Worm (Caenorhabditis elegans) whole organism, L4 larva: ENCODE results near the gene ZC190.5.
A peak's percentile ranks its signal among the peaks of the same experiment; 100 is the strongest.

Experiments used
- D1046.2 ChIP-seq: fragments of 200-800 bp; sonication (Bioruptor generic); IDR thresholded peaks from 2 replicates; pipeline ENCODE4 v1.3.6; 2022; ENCODE audit warnings: missing genetic modification characterization, missing compliant biosample characterization
- F49E8.2 ChIP-seq: sonication (generic microtip); optimal IDR thresholded peaks from 2 replicates; lab custom pipeline; 2016; ENCODE audit warnings: missing compliant biosample characterization, mild to moderate bottlenecking, missing genetic modification characterization, borderline replicate concordance
- Y105C5A.15 ChIP-seq: fragments of 200-800 bp; sonication (Bioruptor generic); IDR thresholded peaks from 2 replicates; pipeline ENCODE4 v1.3.6; 2022; ENCODE audit warnings: missing genetic modification characterization, missing compliant biosample characterization
- Y5F2A.4 ChIP-seq: fragments of 200-800 bp; sonication (Bioruptor generic); optimal IDR thresholded peaks from 2 replicates; lab custom pipeline; 2018; ENCODE audit warnings: mild to moderate bottlenecking, missing genetic modification characterization, missing compliant biosample characterization
- aha-1 ChIP-seq: fragments of 150-350 bp; peaks from one replicate; lab custom pipeline; 2014; ENCODE audit warnings: missing biosample characterization, missing genetic modification characterization
- ceh-32 ChIP-seq: sonication (generic microtip); optimal IDR thresholded peaks from 2 replicates; lab custom pipeline; 2016; ENCODE audit warnings: mild to moderate bottlenecking, missing genetic modification characterization, missing compliant biosample characterization; ENCODE audit not compliant: poor library complexity
- ctbp-1 ChIP-seq: fragments of 200-800 bp; sonication (Bioruptor generic); IDR thresholded peaks from 2 replicates; pipeline ENCODE4 v1.3.6; 2022; ENCODE audit warnings: missing genetic modification reagents, missing genetic modification characterization, missing compliant biosample characterization
- daf-16 ChIP-seq, 3 experiments: sonication (generic microtip); optimal IDR thresholded peaks; 2 replicates each; lab custom pipeline; 2016 to 2017; ENCODE audit warnings: missing genetic modification characterization in 3 of 3, missing genetic modification reagents in 3 of 3, mild to moderate bottlenecking in 2 of 3, missing compliant biosample characterization in 2 of 3, missing biosample characterization in 1 of 3, moderate library complexity in 1 of 3
- daf-19 ChIP-seq: fragments of 200-800 bp; sonication (Bioruptor generic); conservative IDR thresholded peaks from 2 replicates; pipeline ENCODE4 v1.3.6; 2022; ENCODE audit warnings: missing genetic modification characterization, missing compliant biosample characterization
- dmd-6 ChIP-seq: fragments of 200-800 bp; sonication (Bioruptor generic); IDR thresholded peaks from 2 replicates; pipeline ENCODE4 v1.3.6; 2022; ENCODE audit warnings: missing genetic modification reagents, missing genetic modification characterization, missing compliant biosample characterization
- dmd-8 ChIP-seq: fragments of 200-800 bp; sonication (Bioruptor generic); IDR thresholded peaks from 2 replicates; pipeline ENCODE4 v1.3.6; 2022; ENCODE audit warnings: missing genetic modification characterization, missing compliant biosample characterization
- dve-1 ChIP-seq: sonication (generic microtip); optimal IDR thresholded peaks from 2 replicates; lab custom pipeline; 2017; ENCODE audit warnings: antibody characterized with exemption, mild to moderate bottlenecking, missing genetic modification characterization, missing compliant biosample characterization; ENCODE audit not compliant: insufficient read depth
- egl-27 ChIP-seq: sonication (generic microtip); optimal IDR thresholded peaks from 3 replicates; lab custom pipeline; 2017; ENCODE audit warnings: missing biosample characterization, missing genetic modification reagents, missing genetic modification characterization
- fkh-10 ChIP-seq: fragments of 150-350 bp; optimal IDR thresholded peaks from 2 replicates; lab custom pipeline; 2014; ENCODE audit warnings: missing biosample characterization, missing genetic modification reagents, missing genetic modification characterization
- hmg-1.1 ChIP-seq: fragments of 200-800 bp; sonication (Bioruptor generic); IDR thresholded peaks from 2 replicates; pipeline ENCODE4 v1.3.6; 2022; ENCODE audit warnings: missing genetic modification reagents, missing genetic modification characterization, missing compliant biosample characterization
- lir-3 ChIP-seq: sonication (generic microtip); optimal IDR thresholded peaks from 2 replicates; lab custom pipeline; 2016; ENCODE audit warnings: mild to moderate bottlenecking, missing genetic modification characterization, missing compliant biosample characterization
- mdl-1 ChIP-seq, 2 experiments: fragments of 150-350 bp in 1 of 2; sonication (generic microtip) in 1 of 2; optimal IDR thresholded peaks; 2 replicates each; lab custom pipeline; 2014 to 2017; ENCODE audit warnings: missing biosample characterization in 2 of 2, missing genetic modification characterization in 2 of 2
- nhr-10 ChIP-seq: fragments of 150-350 bp; optimal IDR thresholded peaks from 2 replicates; lab custom pipeline; 2014; ENCODE audit warnings: missing biosample characterization, missing genetic modification characterization
- nhr-28 ChIP-seq: fragments of 150-350 bp; optimal IDR thresholded peaks from 2 replicates; lab custom pipeline; 2014; ENCODE audit warnings: missing biosample characterization, missing genetic modification characterization
- nhr-6 ChIP-seq: fragments of 150-350 bp; optimal IDR thresholded peaks from 2 replicates; lab custom pipeline; 2014; ENCODE audit warnings: missing biosample characterization, missing genetic modification characterization
- nhr-76 ChIP-seq: fragments of 150-350 bp; optimal IDR thresholded peaks from 2 replicates; lab custom pipeline; 2014; ENCODE audit warnings: missing biosample characterization, missing genetic modification characterization
- pqm-1 ChIP-seq: sonication (generic microtip); optimal IDR thresholded peaks from 2 replicates; lab custom pipeline; 2017; ENCODE audit warnings: missing biosample characterization, missing genetic modification characterization
- set-16 ChIP-seq: fragments of 200-800 bp; sonication (Bioruptor generic); IDR thresholded peaks from 2 replicates; pipeline ENCODE4 v1.3.6; 2022; ENCODE audit warnings: missing genetic modification reagents, missing genetic modification characterization, missing compliant biosample characterization
- unc-130 ChIP-seq: sonication (generic microtip); optimal IDR thresholded peaks from 2 replicates; lab custom pipeline; 2016; ENCODE audit warnings: missing genetic modification reagents, missing genetic modification characterization, missing compliant biosample characterization
- unc-62 ChIP-seq, 3 experiments: fragments of 150-350 bp in 1 of 3; sonication (generic microtip); optimal IDR thresholded peaks in 2 of 3; peaks in 1 of 3; 1 replicate in 1 of 3; 2 replicates in 2 of 3; lab custom pipeline; 2014 to 2017; ENCODE audit warnings: missing biosample characterization in 3 of 3, missing genetic modification characterization in 3 of 3, missing genetic modification reagents in 3 of 3, missing genotype in 1 of 3
- zfp-3 ChIP-seq: fragments of 200-800 bp; sonication (Bioruptor generic); conservative IDR thresholded peaks from 2 replicates; pipeline ENCODE4 v1.3.6; 2022; ENCODE audit warnings: missing genetic modification reagents, missing genetic modification characterization, missing compliant biosample characterization
- ztf-11 ChIP-seq: fragments of 150-350 bp; optimal IDR thresholded peaks from 2 replicates; lab custom pipeline; 2014; ENCODE audit warnings: missing biosample characterization, missing genetic modification characterization

Gene ZC190.5

DNA sequence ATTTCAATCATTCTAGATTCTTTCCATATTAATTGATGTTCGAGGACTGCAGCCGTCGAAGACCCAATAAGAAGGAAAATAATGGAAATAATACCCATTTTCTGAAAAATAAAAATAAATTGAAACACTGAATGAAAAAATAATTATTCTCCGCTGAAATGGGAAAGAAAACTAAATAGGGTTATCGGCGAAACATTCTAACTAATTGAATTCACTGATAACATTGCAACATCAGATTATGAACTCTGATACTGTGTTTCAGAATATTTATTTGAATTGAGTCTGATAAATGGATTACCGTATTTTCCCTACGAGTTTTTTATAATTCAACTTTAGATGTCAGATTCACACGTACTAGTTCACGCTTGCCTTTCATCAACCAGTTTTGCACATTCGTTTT, 30.3 kb downstream of the ZC190.5 start, which contains the start of gene asp-13:
asp-13 (minus strand) TSS at position 101 of the 400 bp plus-strand sequence.
- TF ChIP-seq nhr-28 (tag; lab: Kevin White, UChicago) (peak; percentile 15), unc-62 (GFP tag; optimal IDR thresholded peaks at IDR 0.05 in 1 of 2; lab: Kevin White, UChicago) (peak in 1 of 2 experiments; percentile 30), unc-62 (tag; optimal IDR thresholded peaks at IDR 0.05; lab: Kevin White, UChicago) (no peak), pqm-1 (tag; lab: Kevin White, UChicago) (peak; percentile 37), Y5F2A.4 (GFP tag; lab: Kevin White, UChicago) (no peak), nhr-10 (tag; lab: Kevin White, UChicago) (no peak), nhr-76 (tag; lab: Kevin White, UChicago) (no peak), daf-16 (GFP tag; optimal IDR thresholded peaks at IDR 0.05; lab: Kevin White, UChicago) (no peak), daf-16 (tag; optimal IDR thresholded peaks at IDR 0.05; lab: Kevin White, UChicago) (peak; percentile 23), dve-1 (tag; lab: Kevin White, UChicago) (peak; percentile 3)

DNA sequence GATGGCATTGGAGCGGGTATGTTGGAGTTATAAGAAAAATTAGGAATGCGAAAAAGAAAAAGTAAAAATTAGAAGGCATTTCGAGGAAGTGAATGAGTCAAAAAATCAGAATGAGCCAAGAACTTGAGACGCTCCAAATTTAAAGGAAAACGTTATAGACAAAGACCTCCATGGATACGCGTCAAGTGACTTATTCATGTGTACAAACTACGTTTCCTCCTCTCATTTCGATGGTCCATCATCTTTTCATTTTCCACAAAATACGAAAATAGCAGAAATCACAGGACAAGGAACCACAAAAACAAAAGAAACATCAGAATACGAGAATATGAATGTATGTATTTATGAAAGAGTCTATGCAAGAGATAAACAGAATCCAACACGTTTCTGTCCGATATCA, 32.1 kb downstream of the ZC190.5 start, which contains the start of gene F28A12.3:
F28A12.3 (minus strand) TSS at position 101 of the 400 bp plus-strand sequence.
- no peak for TF ChIP-seq D1046.2
- peak; percentile 3 for TF ChIP-seq aha-1 (tag; lab: Kevin White, UChicago)

DNA sequence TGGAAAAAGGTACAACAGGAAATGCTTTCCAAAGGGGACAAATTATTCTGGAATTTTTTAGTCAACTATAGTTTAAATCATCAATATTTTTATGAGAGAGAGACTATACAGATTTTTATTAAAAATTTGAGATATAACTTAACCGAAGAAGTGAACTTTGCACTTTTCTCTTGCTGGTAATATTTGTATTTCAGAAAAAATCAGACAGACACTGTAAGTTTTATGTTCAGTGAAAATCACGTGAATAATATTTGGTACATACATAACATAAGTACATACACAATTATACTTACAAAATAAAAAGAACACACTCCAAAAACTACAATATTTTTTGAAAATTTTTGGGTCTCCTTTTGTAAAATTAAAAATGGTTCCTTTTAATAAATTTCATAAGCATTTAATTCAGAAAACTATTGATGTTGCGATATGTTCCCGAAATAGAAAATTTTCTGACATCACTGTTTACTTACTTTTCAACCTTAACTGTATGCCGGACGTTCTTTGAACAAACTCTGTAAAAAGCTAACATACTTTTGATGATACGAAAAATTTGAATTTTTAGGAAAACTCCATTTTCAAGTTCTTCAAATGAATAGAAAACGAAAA, 35.6 kb downstream of the ZC190.5 start, which contains the start of the genes F28A12.10 and acd-4:
F28A12.10 (minus strand) TSS at position 101 of the 606 bp plus-strand sequence.
acd-4 (plus strand) TSS at position 556 of the 606 bp plus-strand sequence.
- TF ChIP-seq daf-16 (GFP tag; optimal IDR thresholded peaks at IDR 0.05; lab: Kevin White, UChicago) (no peak), daf-16 (tag; optimal IDR thresholded peaks at IDR 0.05; lab: Kevin White, UChicago) (no peak), ceh-32 (no peak), ztf-11 (tag; lab: Kevin White, UChicago) (no peak), ctbp-1 (GFP tag; lab: Robert Waterston, UW) (no peak), daf-19 (GFP tag; lab: Robert Waterston, UW) (no peak), zfp-3 (no peak), F49E8.2 (tag; lab: Kevin White, UChicago) (no peak), dmd-6 (no peak), dmd-8 (GFP tag; lab: Robert Waterston, UW) (no peak), hmg-1.1 (GFP tag; lab: Robert Waterston, UW) (no peak), mdl-1 (tag; optimal IDR thresholded peaks at IDR 0.05; lab: Kevin White, UChicago) (no peak), lir-3 (tag; lab: Kevin White, UChicago) (no peak), set-16 (GFP tag; lab: Robert Waterston, UW) (no peak), fkh-10 (no peak), unc-130 (GFP tag; lab: Kevin White, UChicago) (no peak)
- TF ChIP-seq, all 104 proteins: peak for 0

DNA sequence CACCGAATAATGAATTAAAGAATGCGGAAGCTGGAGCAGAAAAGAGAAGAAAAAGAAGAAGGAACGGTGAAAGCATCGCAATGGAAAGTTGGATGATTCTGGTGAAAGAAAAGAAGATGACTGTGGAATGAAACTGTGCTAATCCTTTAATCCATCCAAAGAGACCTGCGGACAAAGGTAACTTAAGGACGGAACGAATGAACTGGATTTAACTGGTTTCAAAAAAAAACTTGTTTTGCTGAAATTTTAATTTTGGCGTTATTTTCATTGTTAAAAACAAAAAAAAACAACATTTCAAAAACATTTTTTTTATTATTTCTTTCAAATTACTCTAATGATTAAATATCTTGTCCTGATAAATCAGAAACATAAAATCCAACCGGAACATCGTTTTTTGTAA, 36.5 kb downstream of the ZC190.5 start, which contains the start of gene grl-12:
grl-12 (minus strand) TSS at position 101 of the 400 bp plus-strand sequence.
- TF ChIP-seq egl-27 (tag; lab: Kevin White, UChicago): no peak
- TF ChIP-seq dve-1 (tag; lab: Kevin White, UChicago): no peak
- TF ChIP-seq nhr-6 (tag; lab: Kevin White, UChicago): no peak

DNA sequence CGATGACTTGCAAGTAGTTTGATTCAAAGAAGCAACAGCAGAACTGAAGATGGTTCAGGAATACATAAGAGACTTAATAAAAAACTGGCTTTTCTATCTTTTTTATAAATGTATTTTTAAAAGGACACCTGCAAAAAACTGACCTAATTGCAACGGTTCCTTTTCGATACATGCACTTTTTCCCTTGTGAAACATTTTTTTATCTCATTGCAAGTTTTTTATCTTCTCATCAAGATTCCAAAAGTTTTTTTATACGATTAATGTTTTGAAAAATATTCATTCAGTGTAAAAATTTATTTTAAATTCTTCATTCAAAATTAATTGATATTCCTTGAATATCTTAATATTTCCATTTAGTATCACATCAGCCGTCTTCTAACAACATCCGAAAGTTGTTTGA, 37.8 kb downstream of the ZC190.5 start, which contains the start of gene oac-29:
oac-29 (minus strand) TSS at position 101 of the 400 bp plus-strand sequence.
- TF ChIP-seq nhr-10 (tag; lab: Kevin White, UChicago) (no peak), Y105C5A.15 (GFP tag; lab: Robert Waterston, UW) (no peak), aha-1 (tag; lab: Kevin White, UChicago) (peak; percentile 33)

DNA sequence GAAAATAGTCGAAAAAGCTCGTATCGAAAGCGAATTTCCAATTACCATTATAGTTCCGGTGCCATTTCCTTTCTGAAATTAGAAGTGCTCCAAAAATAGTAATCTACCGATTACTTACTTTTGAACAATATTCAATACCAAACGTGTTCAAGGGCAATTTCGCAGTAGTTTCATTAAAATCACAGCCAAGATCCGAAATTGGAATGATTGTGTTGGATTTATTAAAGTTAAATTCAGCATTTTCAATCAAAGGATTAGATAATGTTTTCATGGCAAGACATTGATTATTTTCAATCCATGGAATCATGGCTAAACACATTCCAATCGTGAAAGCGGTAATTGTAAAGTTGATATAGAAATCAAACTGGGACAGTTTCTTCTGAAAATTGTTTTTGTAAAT, 40.6 kb downstream of the ZC190.5 start:
- TF ChIP-seq egl-27 (tag; lab: Kevin White, UChicago) (no peak), aha-1 (tag; lab: Kevin White, UChicago) (peak; percentile 91)
